Worm (Caenorhabditis elegans) whole organism, L1 larva: Measurements from ENCODE around the gene pen-2.
A peak's percentile ranks its signal among the peaks of the same experiment; 100 is the strongest.

ENCODE experiments used
- F16B12.6 ChIP-seq: fragments of 150-350 bp; optimal IDR thresholded peaks from 2 replicates; lab custom pipeline; 2014; ENCODE audit warnings: missing biosample characterization, missing genetic modification characterization
- Y116A8C.19 ChIP-seq: sonication (generic microtip); optimal IDR thresholded peaks from 2 replicates; lab custom pipeline; 2016; ENCODE audit warnings: missing compliant biosample characterization, missing genetic modification characterization, borderline replicate concordance
- alr-1 ChIP-seq: fragments of 200-800 bp; sonication (Bioruptor generic); optimal IDR thresholded peaks from 2 replicates; lab custom pipeline; 2018; ENCODE audit warnings: borderline replicate concordance, mild to moderate bottlenecking, missing genetic modification characterization, missing compliant biosample characterization
- ama-1 ChIP-seq: fragments of 150-350 bp; optimal IDR thresholded peaks from 2 replicates; lab custom pipeline; 2014
- blmp-1 ChIP-seq: fragments of 150-350 bp; optimal IDR thresholded peaks from 2 replicates; lab custom pipeline; 2014; ENCODE audit warnings: missing biosample characterization, missing genetic modification characterization
- ceh-63 ChIP-seq: fragments of 200-800 bp; sonication (Bioruptor generic); optimal IDR thresholded peaks from 2 replicates; lab custom pipeline; 2018; ENCODE audit warnings: mild to moderate bottlenecking, missing genetic modification characterization, missing compliant biosample characterization
- ceh-8 ChIP-seq: fragments of 200-800 bp; sonication (Bioruptor generic); optimal IDR thresholded peaks from 2 replicates; lab custom pipeline; 2018; ENCODE audit warnings: mild to moderate bottlenecking, missing genetic modification characterization, moderate library complexity, missing compliant biosample characterization
- ceh-82 ChIP-seq, 3 experiments: fragments of 150-350 bp in 1 of 3; sonication (generic microtip) in 2 of 3; optimal IDR thresholded peaks; 2 replicates each; lab custom pipeline; 2014 to 2017; ENCODE audit warnings: missing biosample characterization in 3 of 3, missing genetic modification characterization in 3 of 3
- ceh-88 ChIP-seq: fragments of 200-800 bp; sonication (Bioruptor generic); IDR thresholded peaks from 2 replicates; pipeline ENCODE4 v1.3.6; 2022; ENCODE audit warnings: missing genetic modification characterization, missing compliant biosample characterization
- ces-1 ChIP-seq: fragments of 150-350 bp; optimal IDR thresholded peaks from 2 replicates; lab custom pipeline; 2014; ENCODE audit warnings: missing biosample characterization, missing genetic modification reagents, missing genetic modification characterization
- dsc-1 ChIP-seq: sonication (generic microtip); optimal IDR thresholded peaks from 2 replicates; lab custom pipeline; 2016; ENCODE audit warnings: mild to moderate bottlenecking, missing genetic modification characterization, missing compliant biosample characterization
- egl-27 ChIP-seq, 2 experiments: fragments of 150-350 bp in 1 of 2; sonication (generic microtip); optimal IDR thresholded peaks; 3 replicates each; lab custom pipeline; 2017 to 2018; ENCODE audit warnings: missing biosample characterization in 2 of 2, missing genetic modification characterization in 2 of 2, missing genetic modification reagents in 2 of 2
- ets-5 ChIP-seq: fragments of 200-800 bp; sonication (Bioruptor generic); IDR thresholded peaks from 2 replicates; pipeline ENCODE4 v1.3.6; 2022; ENCODE audit warnings: missing genetic modification characterization, missing compliant biosample characterization
- fkh-10 ChIP-seq: sonication (generic microtip); optimal IDR thresholded peaks from 2 replicates; lab custom pipeline; 2017; ENCODE audit warnings: missing biosample characterization, missing genetic modification reagents, missing genetic modification characterization
- fkh-4 ChIP-seq: sonication (generic microtip); optimal IDR thresholded peaks from 2 replicates; lab custom pipeline; 2016; ENCODE audit warnings: missing compliant biosample characterization, missing genetic modification characterization, borderline replicate concordance
- fos-1 ChIP-seq: fragments of 150-350 bp; optimal IDR thresholded peaks from 2 replicates; lab custom pipeline; 2014; ENCODE audit warnings: missing biosample characterization, missing genetic modification characterization
- grh-1 ChIP-seq: fragments of 200-800 bp; sonication (Bioruptor generic); IDR thresholded peaks from 2 replicates; pipeline ENCODE4 v1.3.6; 2022; ENCODE audit warnings: missing genetic modification reagents, missing genetic modification characterization, missing compliant biosample characterization
- hlh-17 ChIP-seq: fragments of 200-800 bp; sonication (Bioruptor generic); optimal IDR thresholded peaks from 2 replicates; lab custom pipeline; 2018; ENCODE audit warnings: missing genetic modification characterization, mild to moderate bottlenecking, missing compliant biosample characterization, moderate library complexity, borderline replicate concordance
- hpl-2 ChIP-seq: fragments of 150-350 bp; optimal IDR thresholded peaks from 2 replicates; lab custom pipeline; 2014; ENCODE audit warnings: missing biosample characterization, missing genetic modification reagents, missing genetic modification characterization
- irx-1 ChIP-seq: sonication (generic microtip); optimal IDR thresholded peaks from 2 replicates; lab custom pipeline; 2016; ENCODE audit warnings: missing genetic modification characterization, missing compliant biosample characterization
- lin-13 ChIP-seq: fragments of 150-350 bp; optimal IDR thresholded peaks from 2 replicates; lab custom pipeline; 2014; ENCODE audit warnings: missing biosample characterization, missing genetic modification reagents, missing genetic modification characterization
- lin-39 ChIP-seq: fragments of 150-350 bp; optimal IDR thresholded peaks from 2 replicates; lab custom pipeline; 2014; ENCODE audit warnings: missing biosample characterization, missing genetic modification reagents, missing genetic modification characterization
- lir-3 ChIP-seq: sonication (generic microtip); optimal IDR thresholded peaks from 2 replicates; lab custom pipeline; 2016; ENCODE audit warnings: mild to moderate bottlenecking, missing genetic modification characterization, moderate library complexity, missing compliant biosample characterization; ENCODE audit not compliant: poor library complexity
- lsy-2 ChIP-seq, 2 experiments: fragments of 150-350 bp; optimal IDR thresholded peaks; 2 replicates each; lab custom pipeline; 2014; ENCODE audit warnings: missing biosample characterization in 2 of 2, missing genetic modification characterization in 2 of 2
- mdl-1 ChIP-seq, 2 experiments: fragments of 150-350 bp; optimal IDR thresholded peaks; 2 replicates each; lab custom pipeline; 2014 to 2017; ENCODE audit warnings: missing biosample characterization in 2 of 2, missing genetic modification characterization in 2 of 2, inconsistent platforms in 1 of 2
- mep-1 ChIP-seq: fragments of 150-350 bp; optimal IDR thresholded peaks from 2 replicates; lab custom pipeline; 2014; ENCODE audit warnings: missing biosample characterization, missing genetic modification characterization
- nhr-11 ChIP-seq: fragments of 150-350 bp; optimal IDR thresholded peaks from 2 replicates; lab custom pipeline; 2014; ENCODE audit warnings: missing biosample characterization, missing genetic modification characterization
- nhr-12 ChIP-seq: sonication (generic microtip); optimal IDR thresholded peaks from 2 replicates; lab custom pipeline; 2017; ENCODE audit warnings: missing biosample characterization, missing genetic modification characterization
- nhr-237 ChIP-seq: fragments of 150-350 bp; optimal IDR thresholded peaks from 2 replicates; lab custom pipeline; 2014; ENCODE audit warnings: missing biosample characterization, missing genetic modification characterization
- nhr-28 ChIP-seq: fragments of 150-350 bp; optimal IDR thresholded peaks from 2 replicates; lab custom pipeline; 2014; ENCODE audit warnings: missing biosample characterization, missing genetic modification characterization
- nhr-71 ChIP-seq: sonication (generic microtip); optimal IDR thresholded peaks from 2 replicates; lab custom pipeline; 2016; ENCODE audit warnings: mild to moderate bottlenecking, missing genetic modification characterization, moderate library complexity, missing compliant biosample characterization
- nhr-77 ChIP-seq: fragments of 150-350 bp; optimal IDR thresholded peaks from 2 replicates; lab custom pipeline; 2014; ENCODE audit warnings: missing biosample characterization, missing genetic modification characterization
- nhr-84 ChIP-seq: sonication (generic microtip); optimal IDR thresholded peaks from 2 replicates; lab custom pipeline; 2017; ENCODE audit warnings: missing biosample characterization, missing genetic modification characterization
- nhr-85 ChIP-seq: sonication (generic microtip); peaks from one replicate; lab custom pipeline; 2016; ENCODE audit warnings: missing genetic modification characterization, inconsistent platforms, missing compliant biosample characterization
- nhr-90 ChIP-seq: sonication (generic microtip); optimal IDR thresholded peaks from 2 replicates; lab custom pipeline; 2016; ENCODE audit warnings: mild to moderate bottlenecking, missing genetic modification characterization, missing compliant biosample characterization; ENCODE audit not compliant: poor library complexity
- pax-3 ChIP-seq: fragments of 200-800 bp; sonication (Bioruptor generic); optimal IDR thresholded peaks from 2 replicates; lab custom pipeline; 2018; ENCODE audit warnings: mild to moderate bottlenecking, missing genetic modification characterization, moderate library complexity, missing compliant biosample characterization
- pqm-1 ChIP-seq: sonication (generic microtip); optimal IDR thresholded peaks from 3 replicates; lab custom pipeline; 2017; ENCODE audit warnings: missing biosample characterization, missing genetic modification characterization
- skn-1 ChIP-seq: fragments of 150-350 bp; optimal IDR thresholded peaks from 2 replicates; lab custom pipeline; 2014; ENCODE audit warnings: missing biosample characterization, missing genetic modification characterization
- snu-23 ChIP-seq: sonication (generic microtip); optimal IDR thresholded peaks from 2 replicates; lab custom pipeline; 2016; ENCODE audit warnings: missing genetic modification characterization, missing compliant biosample characterization
- sptf-1 ChIP-seq: fragments of 150-350 bp; optimal IDR thresholded peaks from 2 replicates; lab custom pipeline; 2014; ENCODE audit warnings: missing biosample characterization, missing genetic modification characterization
- sup-37 ChIP-seq: fragments of 200-800 bp; sonication (Bioruptor generic); optimal IDR thresholded peaks from 2 replicates; lab custom pipeline; 2018; ENCODE audit warnings: mild to moderate bottlenecking, missing genetic modification characterization, missing compliant biosample characterization
- tbx-2 ChIP-seq: sonication (generic microtip); optimal IDR thresholded peaks from 2 replicates; lab custom pipeline; 2016; ENCODE audit warnings: missing genetic modification characterization, missing compliant biosample characterization
- tlp-1 ChIP-seq: fragments of 150-350 bp; optimal IDR thresholded peaks from 2 replicates; lab custom pipeline; 2014; ENCODE audit warnings: missing biosample characterization, missing genetic modification characterization
- unc-30 ChIP-seq: sonication (generic microtip); optimal IDR thresholded peaks from 2 replicates; lab custom pipeline; 2017; ENCODE audit warnings: missing biosample characterization, missing genetic modification characterization
- unc-86 ChIP-seq: sonication (generic microtip); optimal IDR thresholded peaks from 2 replicates; lab custom pipeline; 2016; ENCODE audit warnings: missing genetic modification characterization, missing compliant biosample characterization
- unc-98 ChIP-seq: fragments of 200-800 bp; sonication (Bioruptor generic); IDR thresholded peaks from 2 replicates; pipeline ENCODE4 v1.3.6; 2022; ENCODE audit warnings: missing genetic modification characterization, missing compliant biosample characterization
- xbp-1 ChIP-seq: sonication (generic microtip); optimal IDR thresholded peaks from 2 replicates; lab custom pipeline; 2016; ENCODE audit warnings: missing genetic modification characterization, missing compliant biosample characterization
- zag-1 ChIP-seq: fragments of 150-350 bp; optimal IDR thresholded peaks from 2 replicates; lab custom pipeline; 2014; ENCODE audit warnings: missing biosample characterization, missing genetic modification characterization
- ztf-11 ChIP-seq, 2 experiments: sonication (generic microtip); optimal IDR thresholded peaks; 2 replicates each; lab custom pipeline; 2016 to 2017; ENCODE audit warnings: missing genetic modification characterization in 2 of 2, missing biosample characterization in 1 of 2, missing compliant biosample characterization in 1 of 2

pen-2 gene

ce11 chrIII:11343041-11343440 lies at the start of gene pen-2, which contains the start of gene T28D6.6 (continued):
- TF ChIP-seq pax-3 (no peak), unc-98 (GFP tag; lab: Robert Waterston, UW) (no peak)

ce11 chrIII:11311466-11311865 lies 31.7 kb upstream of the pen-2 start, which contains the start of gene rab-35:
Gene rab-35, minus strand, starts transcription at chrIII:11311566.
- peak; percentile 9 for TF ChIP-seq nhr-85 (tag; lab: Kevin White, UChicago)
- TF ChIP-seq lin-13 (GFP tag; lab: Kevin White, UChicago): no peak
- TF ChIP-seq, all 84 proteins: peak for 1

- no peak for TF ChIP-seq ces-1
- no peak for TF ChIP-seq skn-1 (tag; lab: Kevin White, UChicago)
- no peak for TF ChIP-seq tlp-1 (tag; lab: Kevin White, UChicago)
- peak in 1 of 2 experiments; percentile 20 for TF ChIP-seq mdl-1 (tag; optimal IDR thresholded peaks at IDR 0.05; lab: Kevin White, UChicago)
- peak; percentile 72 for TF ChIP-seq mep-1 (tag; lab: Kevin White, UChicago)
- TF ChIP-seq ceh-88 (GFP tag; lab: Robert Waterston, UW): peak; percentile 77
- TF ChIP-seq snu-23 (GFP tag; lab: Kevin White, UChicago): peak; percentile 92
- peak; percentile 62 for TF ChIP-seq ceh-8 (GFP tag; lab: Kevin White, UChicago)
- TF ChIP-seq dsc-1 (tag; lab: Kevin White, UChicago): peak; percentile 89
- peak; percentile 2 for TF ChIP-seq sup-37 (GFP tag; lab: Kevin White, UChicago)
- peak; percentile 91 for TF ChIP-seq tbx-2 (tag; lab: Kevin White, UChicago)
- TF ChIP-seq F16B12.6 (tag; lab: Kevin White, UChicago): peak; percentile 93
- peak; percentile 68 for TF ChIP-seq fkh-10 (GFP tag; lab: Kevin White, UChicago)
- peak; percentile 91 for TF ChIP-seq ceh-63
- TF ChIP-seq ets-5: no peak
- TF ChIP-seq irx-1: peak; percentile 84
- peak; percentile 84 for TF ChIP-seq fkh-4 (tag; lab: Kevin White, UChicago)
- TF ChIP-seq hlh-17 (GFP tag; lab: Kevin White, UChicago): no peak
- peak; percentile 66 to 82 for TF ChIP-seq lsy-2 (tag; optimal IDR thresholded peaks at IDR 0.05; lab: Kevin White, UChicago)
- TF ChIP-seq zag-1 (tag; lab: Kevin White, UChicago): no peak
- no peak for TF ChIP-seq lir-3 (tag; lab: Kevin White, UChicago)
- TF ChIP-seq Y116A8C.19 (tag; lab: Kevin White, UChicago): peak; percentile 71
- no peak for TF ChIP-seq unc-30
- TF ChIP-seq lin-39 (tag; lab: Kevin White, UChicago): no peak
- TF ChIP-seq fos-1 (tag; lab: Kevin White, UChicago): peak; percentile 52
- no peak for TF ChIP-seq nhr-12 (tag; lab: Kevin White, UChicago)
- peak; percentile 92 for TF ChIP-seq nhr-90
- TF ChIP-seq nhr-77 (tag; lab: Kevin White, UChicago): peak; percentile 72
- TF ChIP-seq xbp-1 (tag; lab: Kevin White, UChicago): peak; percentile 89
- TF ChIP-seq lin-13 (GFP tag; lab: Kevin White, UChicago): peak; percentile 50
- TF ChIP-seq hpl-2 (GFP tag; lab: Kevin White, UChicago): peak; percentile 19
- peak; percentile 34 to 43 (median 43) for TF ChIP-seq ceh-82 (tag; optimal IDR thresholded peaks at IDR 0.05; lab: Kevin White, UChicago)
- TF ChIP-seq blmp-1 (tag; lab: Kevin White, UChicago): peak; percentile 17
- peak; percentile 55 for TF ChIP-seq grh-1 (GFP tag; lab: Robert Waterston, UW)
- TF ChIP-seq alr-1 (tag; lab: Kevin White, UChicago): no peak
- peak; percentile 82 for TF ChIP-seq unc-86 (tag; lab: Kevin White, UChicago)
- no peak for TF ChIP-seq egl-27 (tag; optimal IDR thresholded peaks at IDR 0.05; lab: Kevin White, UChicago)
- TF ChIP-seq ztf-11 (tag; optimal IDR thresholded peaks at IDR 0.05; lab: Kevin White, UChicago): peak in 1 of 2 experiments; percentile 90
- TF ChIP-seq pax-3: peak; percentile 97
- no peak for TF ChIP-seq pqm-1
- no peak for TF ChIP-seq nhr-11 (tag; lab: Kevin White, UChicago)
- peak; percentile 94 for TF ChIP-seq nhr-71 (tag; lab: Kevin White, UChicago)
- peak; percentile 77 for TF ChIP-seq unc-98 (GFP tag; lab: Robert Waterston, UW)
- TF ChIP-seq nhr-84 (tag; lab: Kevin White, UChicago): no peak
- TF ChIP-seq nhr-28 (tag; lab: Kevin White, UChicago): no peak
- no peak for TF ChIP-seq sptf-1 (tag; lab: Kevin White, UChicago)
- peak; percentile 65 for TF ChIP-seq nhr-237 (tag; lab: Kevin White, UChicago)
- no peak for TF ChIP-seq ama-1 (lab: Kevin White, UChicago)
Measured at ce11 chrIII:11317164-11317620, 25.9 kb upstream of the pen-2 start, which contains the start of gene mcm-10. Gene mcm-10, plus strand, starts transcription at chrIII:11317570.
